Worm (Caenorhabditis elegans) whole organism, L2 larva: ENCODE results near the gene ubc-8.

Source experiments
- C34F6.9 ChIP-seq: fragments of 150-350 bp; optimal IDR thresholded peaks from 2 replicates; lab custom pipeline; 2014; ENCODE audit warnings: missing biosample characterization, missing genetic modification characterization
- F13H6.1 ChIP-seq: sonication (generic microtip); optimal IDR thresholded peaks from 2 replicates; lab custom pipeline; 2016; ENCODE audit warnings: missing genetic modification characterization, missing compliant biosample characterization
- R02D3.7 ChIP-seq: fragments of 150-350 bp; optimal IDR thresholded peaks from 2 replicates; lab custom pipeline; 2014; ENCODE audit warnings: missing biosample characterization, missing genetic modification characterization
- Y55F3AM.14 ChIP-seq: fragments of 200-800 bp; sonication (Bioruptor generic); optimal IDR thresholded peaks from 2 replicates; lab custom pipeline; 2018; ENCODE audit warnings: mild to moderate bottlenecking, missing genetic modification characterization, missing compliant biosample characterization
- ZK546.5 ChIP-seq: sonication (generic microtip); optimal IDR thresholded peaks from 2 replicates; lab custom pipeline; 2017; ENCODE audit warnings: missing biosample characterization, missing genetic modification characterization
- alr-1 ChIP-seq: fragments of 150-350 bp; optimal IDR thresholded peaks from 2 replicates; lab custom pipeline; 2014; ENCODE audit warnings: missing biosample characterization, missing genetic modification characterization
- aly-2 ChIP-seq: fragments of 150-350 bp; optimal IDR thresholded peaks from 2 replicates; lab custom pipeline; 2014; ENCODE audit warnings: missing biosample characterization, missing genetic modification characterization
- ama-1 ChIP-seq: fragments of 150-350 bp; optimal IDR thresholded peaks from 2 replicates; lab custom pipeline; 2018; ENCODE audit warnings: inconsistent platforms
- blmp-1 ChIP-seq: sonication (generic microtip); optimal IDR thresholded peaks from 2 replicates; lab custom pipeline; 2017; ENCODE audit warnings: missing genetic modification characterization, mild to moderate bottlenecking, missing compliant biosample characterization, antibody characterized with exemption, moderate library complexity; ENCODE audit not compliant: insufficient read depth
- ceh-16 ChIP-seq: fragments of 150-350 bp; optimal IDR thresholded peaks from 2 replicates; lab custom pipeline; 2014; ENCODE audit warnings: missing biosample characterization, missing genetic modification characterization
- crh-2 ChIP-seq: sonication (generic microtip); optimal IDR thresholded peaks from 2 replicates; lab custom pipeline; 2017; ENCODE audit warnings: missing biosample characterization, missing genetic modification characterization
- dmd-4 ChIP-seq: sonication (generic microtip); optimal IDR thresholded peaks from 2 replicates; lab custom pipeline; 2017; ENCODE audit warnings: missing biosample characterization, missing genetic modification characterization
- elt-1 ChIP-seq: fragments of 150-350 bp; optimal IDR thresholded peaks from 2 replicates; lab custom pipeline; 2014; ENCODE audit warnings: missing biosample characterization, missing genetic modification characterization
- elt-3 ChIP-seq: sonication (generic microtip); optimal IDR thresholded peaks from 2 replicates; lab custom pipeline; 2017; ENCODE audit warnings: missing biosample characterization, missing genetic modification characterization
- fos-1 ChIP-seq: fragments of 150-350 bp; optimal IDR thresholded peaks from 2 replicates; lab custom pipeline; 2014; ENCODE audit warnings: missing biosample characterization, missing genetic modification characterization
- gmeb-1 ChIP-seq: fragments of 150-350 bp; optimal IDR thresholded peaks from 2 replicates; lab custom pipeline; 2014; ENCODE audit warnings: missing biosample characterization, missing genetic modification characterization
- lin-11 ChIP-seq: fragments of 150-350 bp; sonication (generic microtip); optimal IDR thresholded peaks from 2 replicates; lab custom pipeline; 2014; ENCODE audit warnings: missing biosample characterization, missing genetic modification characterization, inconsistent platforms, mixed read lengths
- lin-13 ChIP-seq: fragments of 150-350 bp; optimal IDR thresholded peaks from 2 replicates; lab custom pipeline; 2014; ENCODE audit warnings: missing biosample characterization, missing genetic modification reagents, missing genetic modification characterization
- lin-39 ChIP-seq: fragments of 150-350 bp; optimal IDR thresholded peaks from 2 replicates; lab custom pipeline; 2014; ENCODE audit warnings: missing biosample characterization, missing genetic modification reagents, missing genetic modification characterization
- lsy-2 ChIP-seq, 2 experiments: fragments of 150-350 bp in 1 of 2; sonication (generic microtip) in 1 of 2; optimal IDR thresholded peaks; 2 replicates each; lab custom pipeline; 2014 to 2017; ENCODE audit warnings: missing biosample characterization in 2 of 2, missing genetic modification characterization in 2 of 2
- nhr-10 ChIP-seq: sonication (generic microtip); optimal IDR thresholded peaks from 2 replicates; lab custom pipeline; 2017; ENCODE audit warnings: missing biosample characterization, missing genetic modification characterization
- nhr-11 ChIP-seq: fragments of 150-350 bp; optimal IDR thresholded peaks from 2 replicates; lab custom pipeline; 2014; ENCODE audit warnings: missing biosample characterization, missing genetic modification characterization
- nhr-12 ChIP-seq: fragments of 150-350 bp; optimal IDR thresholded peaks from 2 replicates; lab custom pipeline; 2014; ENCODE audit warnings: missing biosample characterization, missing genetic modification characterization
- nhr-129 ChIP-seq: fragments of 150-350 bp; optimal IDR thresholded peaks from 2 replicates; lab custom pipeline; 2014; ENCODE audit warnings: missing biosample characterization, missing genetic modification characterization
- nhr-21 ChIP-seq: fragments of 150-350 bp; optimal IDR thresholded peaks from 2 replicates; lab custom pipeline; 2014; ENCODE audit warnings: missing biosample characterization, missing genetic modification characterization
- nhr-23 ChIP-seq: fragments of 150-350 bp; optimal IDR thresholded peaks from 2 replicates; lab custom pipeline; 2014; ENCODE audit warnings: missing biosample characterization, missing genetic modification reagents, missing genetic modification characterization
- nhr-237 ChIP-seq: fragments of 150-350 bp; optimal IDR thresholded peaks from 2 replicates; lab custom pipeline; 2014; ENCODE audit warnings: missing biosample characterization, missing genetic modification characterization
- nhr-25 ChIP-seq: fragments of 150-350 bp; sonication (generic microtip); optimal IDR thresholded peaks from 3 replicates; lab custom pipeline; 2014; ENCODE audit warnings: missing biosample characterization, missing genetic modification characterization
- nhr-6 ChIP-seq: fragments of 150-350 bp; optimal IDR thresholded peaks from 2 replicates; lab custom pipeline; 2014; ENCODE audit warnings: missing biosample characterization, missing genetic modification characterization
- nhr-77 ChIP-seq: fragments of 150-350 bp; optimal IDR thresholded peaks from 2 replicates; lab custom pipeline; 2014; ENCODE audit warnings: missing biosample characterization, missing genetic modification characterization
- peb-1 ChIP-seq: fragments of 150-350 bp; optimal IDR thresholded peaks from 2 replicates; lab custom pipeline; 2014; ENCODE audit warnings: missing biosample characterization, missing genetic modification characterization
- sem-4 ChIP-seq: fragments of 150-350 bp; optimal IDR thresholded peaks from 2 replicates; lab custom pipeline; 2014; ENCODE audit warnings: missing biosample characterization, missing genetic modification reagents, missing genetic modification characterization
- skn-1 ChIP-seq: sonication (generic microtip); optimal IDR thresholded peaks from 2 replicates; lab custom pipeline; 2017; ENCODE audit warnings: missing biosample characterization, missing genetic modification characterization
- sma-3 ChIP-seq: sonication (generic microtip); optimal IDR thresholded peaks from 2 replicates; lab custom pipeline; 2016; ENCODE audit warnings: missing genetic modification reagents, missing genetic modification characterization, missing compliant biosample characterization
- sma-9 ChIP-seq, 2 experiments: fragments of 150-350 bp in 1 of 2; sonication (generic microtip) in 1 of 2; optimal IDR thresholded peaks; 2 replicates each; lab custom pipeline; 2014 to 2016; ENCODE audit warnings: missing genetic modification characterization in 2 of 2, mild to moderate bottlenecking in 1 of 2, missing biosample characterization in 1 of 2, missing compliant biosample characterization in 1 of 2, missing genetic modification reagents in 1 of 2, moderate library complexity in 1 of 2
- unc-39 ChIP-seq: fragments of 150-350 bp; optimal IDR thresholded peaks from 2 replicates; lab custom pipeline; 2014; ENCODE audit warnings: missing biosample characterization, missing genetic modification characterization
- zag-1 ChIP-seq: fragments of 150-350 bp; optimal IDR thresholded peaks from 2 replicates; lab custom pipeline; 2014; ENCODE audit warnings: missing biosample characterization, missing genetic modification characterization
- ztf-1 ChIP-seq: fragments of 200-800 bp; sonication (Bioruptor generic); conservative IDR thresholded peaks from 2 replicates; pipeline ENCODE4 v1.3.6; 2022; ENCODE audit warnings: missing genetic modification characterization, missing compliant biosample characterization
- ztf-11 ChIP-seq: sonication (generic microtip); optimal IDR thresholded peaks from 2 replicates; lab custom pipeline; 2017; ENCODE audit warnings: missing biosample characterization, missing genetic modification characterization

ubc-8 gene

DNA sequence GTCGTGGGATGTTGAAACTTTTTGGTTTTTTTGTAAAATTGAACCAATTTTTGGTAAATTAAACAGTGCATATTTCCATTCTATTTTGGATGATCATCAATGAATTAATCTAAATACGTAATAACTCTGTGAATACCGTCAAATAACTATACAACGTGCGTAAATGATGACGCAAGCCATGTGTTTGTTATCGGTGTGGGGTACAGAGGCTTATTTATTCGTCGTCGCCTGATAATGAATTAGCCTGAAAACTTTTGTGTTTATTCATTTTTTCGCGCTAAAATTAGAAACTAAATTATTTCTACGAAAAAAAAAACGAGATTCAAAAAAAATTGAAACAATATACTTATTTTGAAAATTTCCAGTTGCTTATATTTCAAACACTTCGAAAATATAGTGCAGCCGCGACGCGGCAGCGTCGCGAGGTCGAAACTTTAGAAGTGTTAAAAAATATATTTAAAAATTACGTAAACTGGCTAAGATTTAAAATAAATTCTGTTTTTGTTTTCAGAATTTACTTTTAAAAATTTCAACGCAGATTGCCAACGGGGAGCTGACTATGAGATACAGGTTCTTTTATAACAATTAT, 41.9 kb upstream of the ubc-8 start:
- no peak for TF ChIP-seq nhr-21 (tag; lab: Kevin White, UChicago)
- no peak for TF ChIP-seq skn-1 (tag; lab: Kevin White, UChicago)
- TF ChIP-seq fos-1 (tag; lab: Kevin White, UChicago) = peak; percentile 53
- no peak for TF ChIP-seq lin-39 (tag; lab: Kevin White, UChicago)
- TF ChIP-seq nhr-25 (tag; lab: Kevin White, UChicago) = no peak

DNA sequence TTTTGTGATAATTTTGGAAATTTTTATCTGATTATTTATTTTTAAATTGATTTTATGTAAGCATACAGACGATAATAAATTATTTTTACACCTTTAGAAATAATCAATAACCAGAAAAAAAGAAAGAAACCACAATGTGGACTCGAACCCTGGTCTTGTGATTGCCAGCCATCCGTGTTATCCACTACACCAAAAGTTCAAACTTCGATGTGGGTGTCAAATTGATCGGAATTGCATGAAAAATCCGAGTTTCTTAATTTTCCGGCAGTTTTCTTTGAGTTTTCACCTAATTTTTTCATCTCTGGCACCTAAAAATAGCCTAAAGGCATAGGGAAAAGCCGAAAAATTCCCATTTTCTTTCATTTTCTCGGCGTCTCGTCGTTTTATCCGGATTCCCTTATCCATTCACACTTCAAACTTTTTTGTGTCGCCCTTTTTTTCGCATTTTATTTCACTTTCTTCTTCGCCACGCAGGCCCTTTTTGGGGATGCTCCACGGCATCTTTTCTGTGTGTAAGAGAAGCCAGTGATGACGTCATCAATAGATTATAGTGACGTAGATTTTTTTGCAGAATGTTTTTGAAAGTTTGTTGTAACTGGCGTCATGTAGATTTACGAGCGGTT, 40.5 kb upstream of the ubc-8 start:
- no peak for TF ChIP-seq alr-1
- TF ChIP-seq sma-9 (GFP tag; optimal IDR thresholded peaks at IDR 0.05; lab: Kevin White, UChicago) = peak; percentile 16
- no peak for TF ChIP-seq sma-9 (tag; optimal IDR thresholded peaks at IDR 0.05; lab: Kevin White, UChicago)
- no peak for TF ChIP-seq unc-39 (tag; lab: Kevin White, UChicago)
- no peak for TF ChIP-seq zag-1
- TF ChIP-seq, all 48 proteins: peak for 1

DNA sequence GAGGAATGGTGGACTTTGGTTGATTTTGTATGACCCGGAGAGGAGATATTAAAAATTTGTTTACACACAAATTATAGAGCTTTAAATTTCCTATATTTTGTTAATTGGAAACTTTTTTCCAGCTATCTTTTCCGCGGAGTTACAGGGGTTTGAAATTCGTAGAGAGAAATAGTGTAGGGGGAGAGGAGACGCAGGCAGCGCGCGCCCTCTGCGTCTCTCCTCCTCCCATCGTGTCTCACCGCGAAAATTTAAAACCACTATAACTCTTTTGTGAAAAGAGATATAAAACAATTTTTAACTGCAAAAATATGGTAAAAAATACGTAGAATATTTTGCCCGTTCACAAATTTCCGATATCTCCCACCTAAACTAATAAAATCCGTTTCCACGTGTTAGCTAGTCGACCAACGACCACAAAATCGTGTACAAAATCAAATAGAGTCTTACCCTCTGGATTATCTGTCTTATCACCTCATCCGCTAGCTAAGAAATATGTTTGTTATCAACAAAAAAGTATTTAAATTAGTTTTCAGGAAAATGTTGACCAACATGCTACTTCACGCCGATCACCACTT, 35.5 kb upstream of the ubc-8 start, which contains the start of gene nhr-277:
TSS of gene nhr-277 (plus strand) at position 525 of the 575 bp plus-strand sequence.
- TF ChIP-seq peb-1 = no peak
- TF ChIP-seq crh-2 = no peak
- no peak for TF ChIP-seq nhr-129
- TF ChIP-seq ceh-16 (tag; lab: Kevin White, UChicago) = no peak
- TF ChIP-seq F13H6.1 (tag; lab: Kevin White, UChicago) = no peak
- TF ChIP-seq zag-1 = no peak
- no peak for TF ChIP-seq nhr-237 (tag; lab: Kevin White, UChicago)
- TF ChIP-seq sma-3 (GFP tag; lab: Kevin White, UChicago) = no peak
- TF ChIP-seq nhr-21 (tag; lab: Kevin White, UChicago) = no peak

DNA sequence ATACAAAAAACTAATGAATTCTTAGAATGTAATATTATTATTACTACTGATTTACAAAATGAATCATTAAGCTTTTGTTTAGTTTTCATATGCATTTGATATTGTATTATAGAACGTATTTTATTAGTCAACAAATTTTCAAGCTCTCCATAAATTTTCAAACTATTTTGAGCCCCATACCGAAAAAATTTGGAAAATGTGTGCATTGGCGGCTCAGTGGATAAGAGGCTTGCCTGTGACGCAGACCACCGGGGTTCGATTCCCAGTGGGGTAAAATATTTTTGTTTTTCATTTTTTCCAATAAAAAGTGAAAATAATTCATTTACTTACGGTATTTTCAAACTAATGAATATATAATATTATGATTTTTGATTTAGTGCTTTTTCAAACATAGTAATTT, 31.4 kb upstream of the ubc-8 start:
- TF ChIP-seq alr-1 = no peak
- TF ChIP-seq dmd-4 = no peak
- TF ChIP-seq crh-2 = no peak
- no peak for TF ChIP-seq blmp-1 (tag; lab: Kevin White, UChicago)
- no peak for TF ChIP-seq lin-13
- TF ChIP-seq lsy-2 (tag; optimal IDR thresholded peaks at IDR 0.05; lab: Kevin White, UChicago) = no peak
- no peak for TF ChIP-seq nhr-77 (tag; lab: Kevin White, UChicago)
- TF ChIP-seq C34F6.9 (tag; lab: Kevin White, UChicago) = no peak
- TF ChIP-seq peb-1 = no peak
- TF ChIP-seq nhr-21 (tag; lab: Kevin White, UChicago) = no peak
- no peak for TF ChIP-seq gmeb-1
- no peak for TF ChIP-seq nhr-23 (tag; lab: Kevin White, UChicago)
- no peak for TF ChIP-seq sma-9 (GFP tag; optimal IDR thresholded peaks at IDR 0.05; lab: Kevin White, UChicago)
- TF ChIP-seq sma-9 (tag; optimal IDR thresholded peaks at IDR 0.05; lab: Kevin White, UChicago) = no peak
- no peak for TF ChIP-seq aly-2 (tag; lab: Kevin White, UChicago)
- no peak for TF ChIP-seq R02D3.7
- TF ChIP-seq nhr-10 (tag; lab: Kevin White, UChicago) = no peak
- TF ChIP-seq sem-4 (tag; lab: Kevin White, UChicago) = no peak

DNA sequence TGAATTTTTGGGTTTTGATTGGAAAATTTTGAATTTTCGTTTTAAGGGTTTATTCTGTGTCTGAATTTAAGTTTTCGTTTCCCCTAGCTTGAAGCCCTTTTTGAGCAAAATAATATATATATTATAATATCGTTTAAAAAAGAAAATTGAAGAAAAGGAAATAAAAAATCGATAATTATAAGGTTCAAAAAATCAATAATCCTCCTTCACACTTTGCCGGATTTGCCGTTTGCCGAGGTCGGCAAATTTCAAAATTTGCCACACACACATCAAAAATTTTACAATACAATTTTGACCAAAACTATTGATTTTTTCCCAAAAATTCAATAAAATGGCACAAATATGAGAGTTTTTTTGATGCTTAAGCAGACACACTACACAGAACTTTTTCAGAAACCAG, 29.5 kb upstream of the ubc-8 start:
- TF ChIP-seq nhr-12 (tag; lab: Kevin White, UChicago) = no peak
- TF ChIP-seq ztf-1 = no peak
- TF ChIP-seq elt-3 = no peak
- TF ChIP-seq nhr-11 (tag; lab: Kevin White, UChicago) = no peak
- TF ChIP-seq elt-1 (tag; lab: Kevin White, UChicago) = no peak
- no peak for TF ChIP-seq lin-11 (tag; lab: Kevin White, UChicago)
- TF ChIP-seq crh-2 = no peak
- no peak for TF ChIP-seq aly-2 (tag; lab: Kevin White, UChicago)
- TF ChIP-seq ztf-11 (tag; lab: Kevin White, UChicago) = no peak
- no peak for TF ChIP-seq sma-9 (GFP tag; optimal IDR thresholded peaks at IDR 0.05; lab: Kevin White, UChicago)
- no peak for TF ChIP-seq sma-9 (tag; optimal IDR thresholded peaks at IDR 0.05; lab: Kevin White, UChicago)
- no peak for TF ChIP-seq fos-1 (tag; lab: Kevin White, UChicago)
- TF ChIP-seq ceh-16 (tag; lab: Kevin White, UChicago) = no peak
- TF ChIP-seq sma-3 (GFP tag; lab: Kevin White, UChicago) = no peak
- no peak for TF ChIP-seq ZK546.5 (tag; lab: Kevin White, UChicago)
- no peak for TF ChIP-seq ama-1 (lab: Kevin White, UChicago)
- no peak for TF ChIP-seq nhr-237 (tag; lab: Kevin White, UChicago)
- no peak for TF ChIP-seq nhr-6
- TF ChIP-seq nhr-129 = no peak
- no peak for TF ChIP-seq lin-39 (tag; lab: Kevin White, UChicago)
- TF ChIP-seq Y55F3AM.14 = no peak
